Fruit fly (Drosophila melanogaster) whole organism, adult: Measurements from ENCODE around the gene CG8677.

ENCODE experiments used
- CG11617 ChIP-seq: fragments of 200-800 bp; sonication (Bioruptor generic); optimal IDR thresholded peaks from 2 replicates; lab custom pipeline; 2017; ENCODE audit warnings: mild to moderate bottlenecking, missing biosample characterization, missing genetic modification reagents, missing genetic modification characterization
- CG14711 ChIP-seq: fragments of 200-800 bp; sonication (Bioruptor generic); optimal IDR thresholded peaks from 2 replicates; lab custom pipeline; 2018; ENCODE audit warnings: missing biosample characterization, mild to moderate bottlenecking, missing genetic modification characterization, moderate library complexity
- CG33017 ChIP-seq: fragments of 200-800 bp; sonication (Bioruptor generic); optimal IDR thresholded peaks from 2 replicates; lab custom pipeline; 2018; ENCODE audit warnings: missing biosample characterization, mild to moderate bottlenecking, missing genetic modification characterization, moderate library complexity
- CG7045 ChIP-seq: fragments of 200-800 bp; sonication (Bioruptor generic); optimal IDR thresholded peaks from 2 replicates; lab custom pipeline; 2017; ENCODE audit warnings: missing biosample characterization, mild to moderate bottlenecking, missing genetic modification characterization
- Clk ChIP-seq: fragments of 200-800 bp; sonication (Bioruptor generic); optimal IDR thresholded peaks from 2 replicates; lab custom pipeline; 2017; ENCODE audit warnings: missing biosample characterization, missing genetic modification characterization
- Mnt ChIP-seq: fragments of 200-800 bp; sonication (Bioruptor generic); optimal IDR thresholded peaks from 2 replicates; lab custom pipeline; 2016; ENCODE audit warnings: missing biosample characterization, mild to moderate bottlenecking, missing genetic modification characterization
- bab1 ChIP-seq: fragments of 200-800 bp; sonication (Bioruptor generic); optimal IDR thresholded peaks from 3 replicates; lab custom pipeline; 2019; ENCODE audit warnings: missing biosample characterization, mild to moderate bottlenecking, missing genetic modification characterization, moderate library complexity
- cnc ChIP-seq, 2 experiments: fragments of >200 bp; optimal IDR thresholded peaks; 2 replicates each; lab custom pipeline; 2017
- kay ChIP-seq: fragments of 200-800 bp; sonication (Bioruptor generic); peaks from one replicate; lab custom pipeline; 2016; ENCODE audit warnings: missing biosample characterization, missing genetic modification characterization, borderline replicate concordance
- pad ChIP-seq: fragments of 200-800 bp; sonication (Bioruptor generic); optimal IDR thresholded peaks from 3 replicates; lab custom pipeline; 2017; ENCODE audit warnings: missing biosample characterization, missing genetic modification characterization, mild to moderate bottlenecking, moderate library complexity, missing genetic modification reagents
- tj ChIP-seq: fragments of 200-800 bp; sonication (Bioruptor generic); optimal IDR thresholded peaks from 3 replicates; lab custom pipeline; 2017; ENCODE audit warnings: missing biosample characterization, mild to moderate bottlenecking, missing genetic modification characterization, moderate library complexity
- toe ChIP-seq: fragments of 200-800 bp; sonication (Bioruptor generic); optimal IDR thresholded peaks from 2 replicates; lab custom pipeline; 2016; ENCODE audit warnings: missing biosample characterization, missing genetic modification characterization

dm6 chr2L:21243964-21244466 is 22.9 kb downstream of the CG8677 start:
- TF ChIP-seq kay (no peak), bab1 (no peak), tj (GFP tag; lab: Kevin White, UChicago) (peak; percentile 67), toe (GFP tag; lab: Kevin White, UChicago) (no peak), Clk (GFP tag; lab: Kevin White, UChicago) (no peak), Mnt (GFP tag; lab: Kevin White, UChicago) (no peak), CG33017 (tag; lab: Kevin White, UChicago) (no peak), CG14711 (tag; lab: Kevin White, UChicago) (no peak), cnc (optimal IDR thresholded peaks at IDR 0.05; lab: Kevin White, UChicago) (no peak), CG7045 (GFP tag; lab: Kevin White, UChicago) (no peak), pad (GFP tag; lab: Kevin White, UChicago) (no peak), CG11617 (no peak)
